Fruit fly (Drosophila melanogaster) whole organism, larva: ENCODE results near the gene mthl14.

ENCODE experiments used
- noc ChIP-seq: fragments of 200-800 bp; sonication (Bioruptor generic); optimal IDR thresholded peaks from 3 replicates; lab custom pipeline; 2019; ENCODE audit warnings: missing biosample characterization, mild to moderate bottlenecking, missing genetic modification characterization, moderate library complexity

The mthl14 gene

DNA sequence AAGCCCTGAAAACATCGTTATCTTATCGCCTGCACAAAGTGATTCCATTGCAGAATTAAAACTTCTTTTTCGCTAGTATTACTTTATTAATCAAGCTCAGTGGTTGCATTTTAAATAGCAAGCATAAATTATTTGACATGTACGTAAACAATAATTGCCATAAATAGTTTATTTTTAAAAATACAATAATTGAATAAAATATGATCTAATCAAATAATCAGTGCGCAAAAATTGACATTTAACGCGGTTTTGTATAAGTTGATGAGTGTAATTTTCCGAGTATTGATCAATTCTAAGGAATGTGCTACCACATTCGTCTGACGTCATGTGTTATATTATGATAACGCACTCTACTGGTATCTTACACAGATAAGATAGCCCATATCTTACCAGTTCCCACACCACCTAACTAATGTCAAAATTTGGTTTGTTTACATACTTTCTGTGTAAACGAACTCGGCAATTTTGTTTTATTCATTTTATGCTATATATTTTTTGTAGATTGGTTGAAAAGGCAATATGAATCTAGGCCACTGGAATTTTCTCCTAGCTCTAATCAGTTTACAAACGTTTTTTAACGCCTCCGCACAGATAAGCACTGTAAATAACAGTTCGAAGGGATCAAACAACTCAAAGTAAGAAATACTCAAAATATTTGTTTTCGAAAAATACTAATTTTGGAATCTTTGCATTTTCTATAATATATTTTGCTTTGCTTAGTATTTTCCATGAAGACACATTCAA, at the start of gene mthl14:
Gene mthl14 (plus strand): TSS at position 10 of the 744 bp plus-strand sequence.
- TF ChIP-seq noc: no peak

DNA sequence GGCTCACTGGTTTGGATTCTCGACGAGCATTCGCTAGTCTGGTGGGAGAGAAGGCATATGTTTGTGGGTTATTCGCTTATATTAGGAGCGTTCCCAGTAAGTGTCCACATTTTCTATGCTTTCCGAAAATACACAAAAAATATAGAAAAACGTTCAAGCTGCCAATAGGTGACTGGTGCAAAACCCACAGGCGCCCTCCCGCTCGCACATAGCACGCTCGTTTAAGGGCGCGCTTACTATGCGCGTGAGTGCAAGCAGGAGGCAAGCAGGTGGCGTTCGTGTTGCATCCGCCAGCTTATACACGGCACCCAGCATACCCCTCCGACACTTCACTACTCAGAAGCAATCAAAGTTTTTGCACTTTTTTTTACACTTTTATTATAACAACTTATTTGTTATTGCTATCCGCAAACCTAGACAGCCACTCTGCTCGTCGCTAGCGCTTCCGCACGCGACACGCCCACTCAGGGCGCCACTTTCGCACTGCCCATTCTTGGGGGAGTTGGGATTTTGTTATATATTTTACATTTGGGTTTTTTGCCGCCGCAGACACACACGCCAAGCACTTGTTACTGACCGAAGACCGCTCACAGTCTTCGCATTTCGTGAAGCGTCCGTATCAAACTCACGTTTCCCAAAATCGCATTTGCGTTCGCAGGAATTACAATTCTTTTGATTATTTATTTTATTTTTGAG, 48.1 kb upstream of the mthl14 start:
- no peak for TF ChIP-seq noc

DNA sequence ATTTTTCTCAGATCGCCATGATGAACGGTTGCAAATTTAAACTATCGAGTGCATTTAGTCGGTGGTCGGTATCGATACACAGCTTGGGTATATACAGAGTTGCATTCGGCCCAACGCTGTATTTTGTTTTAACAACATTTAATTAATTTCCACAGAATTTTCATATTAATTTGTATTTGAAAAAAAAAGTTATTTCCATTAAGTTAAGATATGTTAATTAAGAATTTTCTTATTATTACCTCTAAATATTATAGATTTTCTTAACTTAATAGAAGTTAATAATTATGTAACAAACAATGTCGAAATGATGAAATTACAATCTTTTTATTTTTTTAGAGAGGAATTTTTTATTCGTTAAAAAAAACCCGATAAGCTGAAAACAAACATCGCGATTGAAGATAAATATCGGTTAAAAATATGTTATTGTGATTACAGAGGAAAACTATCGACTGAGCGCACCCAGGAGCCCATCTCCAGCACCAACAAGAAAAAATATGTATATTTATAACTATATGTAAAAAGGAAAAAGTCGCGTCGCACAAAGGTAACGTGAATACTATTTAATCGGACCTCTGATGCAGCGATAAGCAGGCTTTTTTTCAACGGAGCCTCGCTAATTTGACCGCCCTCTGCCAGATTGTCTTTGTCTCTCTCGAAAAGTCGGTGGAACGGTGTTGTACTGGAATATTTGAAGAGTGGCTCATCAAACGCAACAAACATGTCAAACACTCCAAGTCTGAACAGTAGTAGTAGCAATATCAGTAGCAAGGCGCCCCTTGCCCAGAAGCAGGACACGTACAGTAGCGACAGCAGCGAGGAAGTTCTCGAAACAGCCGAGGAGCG, 47.3 kb upstream of the mthl14 start, which contains the start of the genes rno and mri:
Gene rno (minus strand): TSS at position 9 of the 843 bp plus-strand sequence.
Gene mri (plus strand): TSS at position 421 of the 843 bp plus-strand sequence.
- TF ChIP-seq noc: peak; percentile 65

DNA sequence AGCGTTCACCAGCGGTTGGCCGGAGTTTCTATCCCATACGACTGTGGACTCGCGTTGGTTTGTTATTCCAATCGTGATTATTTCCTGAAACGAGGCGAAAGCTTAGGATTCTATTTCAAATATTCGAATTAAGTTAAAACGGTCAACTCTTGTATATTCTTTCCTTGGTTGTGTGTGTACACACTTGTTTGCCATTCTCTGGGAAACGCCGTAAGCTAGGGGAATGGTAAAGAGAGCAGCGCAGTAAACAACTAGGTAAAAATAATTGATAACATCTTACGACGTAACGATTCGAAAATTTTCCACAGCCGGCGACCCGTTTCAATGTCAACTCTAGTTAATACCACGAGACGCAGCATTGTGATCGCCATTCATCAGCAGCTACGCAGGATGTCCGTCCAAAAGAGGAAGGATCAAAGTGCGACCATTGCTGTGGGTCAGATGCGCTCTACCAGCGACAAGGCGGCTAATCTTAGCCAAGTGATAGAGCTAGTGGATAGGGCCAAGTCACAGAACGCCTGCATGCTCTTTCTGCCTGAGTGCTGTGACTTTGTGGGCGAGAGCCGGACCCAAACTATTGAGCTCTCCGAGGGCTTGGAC, 43.7 kb upstream of the mthl14 start, which contains the start of gene NitFhit:
Gene NitFhit (plus strand): TSS at position 195 of the 600 bp plus-strand sequence.
- peak; percentile 16 for TF ChIP-seq noc

DNA sequence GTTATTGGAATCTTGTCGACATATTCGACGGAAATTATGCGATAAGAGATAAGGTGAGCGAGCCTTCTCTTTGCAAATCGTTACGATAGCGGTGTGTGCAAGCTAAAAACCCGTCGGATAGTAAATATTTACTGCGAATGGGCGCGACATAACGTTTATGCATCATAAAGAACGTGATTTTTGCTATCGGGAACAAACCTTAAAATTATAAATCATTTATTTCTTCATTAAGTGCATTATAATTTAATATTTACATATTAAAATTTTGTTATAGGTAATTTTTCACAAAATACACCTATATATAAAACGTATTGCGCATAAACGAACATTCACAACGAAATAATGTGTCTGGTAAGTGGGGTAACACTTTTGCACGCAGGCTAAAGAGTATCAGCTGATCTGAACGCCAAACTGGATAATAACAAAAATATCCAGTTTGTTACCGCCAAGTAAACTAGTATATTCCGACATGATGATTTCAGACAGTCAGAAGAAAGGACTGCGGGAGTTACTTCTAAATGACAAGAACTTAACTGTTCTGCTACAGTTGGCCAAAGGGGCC, 41.5 kb upstream of the mthl14 start, which contains the start of the genes Gk1 and CG13876:
Gene Gk1 (minus strand): TSS at position 122 of the 562 bp plus-strand sequence.
Gene CG13876 (plus strand): TSS at position 412 of the 562 bp plus-strand sequence.
- TF ChIP-seq noc: peak; percentile 98

DNA sequence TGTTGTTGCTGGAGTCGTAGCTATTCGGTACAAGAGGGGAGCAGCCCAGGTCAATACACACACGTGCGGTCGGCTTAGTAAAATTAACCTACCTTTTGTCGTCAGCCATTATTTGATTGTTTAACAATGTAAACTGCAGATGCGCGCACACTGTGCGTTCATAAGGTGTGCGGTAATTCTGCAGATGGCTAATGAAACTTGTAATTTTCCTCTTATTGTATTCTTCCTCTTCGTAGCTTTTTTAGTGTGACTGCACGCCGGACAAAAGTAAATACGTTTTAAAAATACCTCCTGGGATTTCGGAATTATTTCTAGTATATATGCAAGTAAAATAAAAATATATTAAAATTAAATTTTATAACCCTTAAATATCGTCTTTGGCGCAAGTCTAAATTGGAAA, 36.1 kb upstream of the mthl14 start, which contains the start of gene Prp4k:
Gene Prp4k (minus strand): TSS at position 258 of the 400 bp plus-strand sequence.
- no peak for TF ChIP-seq noc

DNA sequence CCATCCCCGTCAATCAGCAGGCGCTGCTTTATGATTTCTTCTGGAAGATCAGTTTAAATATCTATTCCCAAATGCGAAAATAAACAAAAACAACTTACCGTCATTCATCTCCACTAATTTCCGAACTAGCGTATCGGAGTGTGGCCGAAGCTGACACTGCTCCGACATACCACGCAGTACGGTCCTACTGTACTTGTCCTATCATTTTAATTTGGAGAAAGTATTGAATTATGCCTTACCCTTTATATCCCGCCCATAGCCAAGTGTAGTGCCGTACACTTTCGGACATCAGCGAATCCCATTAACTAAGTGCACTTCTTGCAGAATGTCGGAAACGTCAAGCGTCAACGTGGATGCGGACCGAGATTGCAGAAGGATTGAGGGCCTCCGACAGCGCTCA, 34.8 kb upstream of the mthl14 start, which contains the start of the genes thoc7 and Dis3l2:
Gene thoc7 (minus strand): TSS at position 168 of the 400 bp plus-strand sequence.
Gene Dis3l2 (plus strand): TSS at position 190 of the 400 bp plus-strand sequence.
- no peak for TF ChIP-seq noc

DNA sequence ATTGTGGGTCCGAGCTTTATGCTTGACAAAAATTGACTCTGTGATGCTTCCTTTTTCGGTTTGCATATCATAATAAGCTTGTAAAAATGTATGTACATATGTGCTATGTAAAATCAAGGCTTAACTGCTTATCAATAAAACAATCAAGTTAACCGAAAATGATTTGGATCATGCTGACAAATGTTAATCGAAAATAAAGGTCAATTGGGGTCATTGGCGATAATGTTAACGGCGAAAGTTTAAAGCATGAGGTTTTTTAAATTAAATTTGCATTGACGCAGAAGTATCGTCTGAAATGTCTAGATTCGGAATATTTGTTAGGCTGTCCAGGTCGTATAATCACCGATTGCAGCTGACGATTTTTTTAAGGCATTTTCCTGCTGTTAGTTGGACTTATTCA, 31.0 kb upstream of the mthl14 start, which contains the start of gene Kaz1-ORFB:
Gene Kaz1-ORFB (plus strand): TSS at position 301 of the 400 bp plus-strand sequence.
- TF ChIP-seq noc: no peak

DNA sequence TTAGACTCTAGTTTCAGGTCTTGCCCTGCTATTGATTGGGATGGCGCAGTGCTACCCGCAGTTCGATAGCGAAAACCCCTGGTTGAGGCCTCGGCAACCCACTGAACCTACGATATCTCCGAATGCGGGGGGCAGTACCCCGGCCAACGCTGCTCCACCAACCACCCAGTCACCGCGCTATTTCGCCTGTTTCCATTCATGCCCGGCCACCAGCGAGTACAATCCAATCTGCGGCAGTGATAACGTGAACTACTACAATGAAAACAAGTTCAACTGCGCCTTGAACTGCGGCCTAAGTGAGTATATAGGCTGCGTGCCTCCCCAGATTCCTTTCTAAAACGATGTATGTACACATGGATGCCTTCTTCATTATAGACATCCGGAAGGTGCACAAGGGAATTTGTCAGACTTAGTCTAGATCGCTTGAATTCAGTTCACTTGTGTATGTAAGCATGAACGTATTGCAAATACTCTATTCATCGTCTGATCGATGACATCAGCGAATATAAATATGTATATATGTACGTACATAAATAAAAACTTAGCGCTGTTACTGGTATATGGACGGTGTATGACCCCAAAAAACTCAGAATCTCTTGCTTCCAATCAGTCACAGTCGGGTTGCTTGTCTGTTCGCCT, 29.7 kb upstream of the mthl14 start, which contains the start of gene CG13877:
Gene CG13877 (plus strand): TSS at position 589 of the 639 bp plus-strand sequence.
- TF ChIP-seq noc: no peak

DNA sequence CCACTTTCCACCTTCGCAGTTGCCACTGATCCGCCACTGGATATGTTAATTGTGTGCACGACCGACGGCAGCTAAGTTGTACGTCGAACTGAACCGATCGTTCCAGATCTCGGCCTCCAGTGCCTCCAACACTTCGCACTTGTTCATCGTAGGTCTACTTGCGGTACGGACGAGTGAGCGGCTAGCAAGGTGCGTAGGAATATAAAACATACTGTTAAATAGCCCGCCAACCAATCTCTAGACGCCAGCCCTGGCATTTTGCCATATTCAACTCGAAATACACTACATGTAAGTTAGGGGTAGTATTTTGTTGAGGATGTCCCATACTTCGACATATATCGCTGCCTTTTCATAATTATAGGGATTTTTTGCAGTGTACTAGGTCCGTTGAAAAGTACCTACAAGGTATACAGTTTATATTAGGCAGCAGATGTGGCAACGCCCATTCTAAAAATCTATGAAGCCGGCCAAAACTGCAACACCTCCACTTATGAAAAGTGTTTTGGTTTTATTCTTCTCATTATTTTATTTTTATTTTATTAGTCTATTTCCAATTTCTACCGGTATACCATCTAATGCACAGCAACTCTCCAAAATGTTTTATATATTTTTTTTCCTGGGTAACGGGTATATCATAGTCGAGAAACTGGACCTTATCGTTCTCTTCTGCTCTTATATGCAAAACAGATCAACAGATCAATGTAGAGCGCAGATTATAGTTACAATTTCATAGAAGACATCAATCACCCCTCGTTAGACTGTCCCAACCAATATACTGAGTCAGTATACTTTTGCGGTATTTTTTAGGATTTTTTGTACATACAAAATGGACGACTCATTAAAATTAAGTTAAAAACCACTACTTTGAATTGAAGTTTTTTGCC, 24.0 kb upstream of the mthl14 start, which contains the start of the genes pyx and CG33229:
Gene pyx (minus strand): TSS at position 51 of the 884 bp plus-strand sequence.
Gene CG33229 (plus strand): TSS at position 834 of the 884 bp plus-strand sequence.
- TF ChIP-seq noc: peak; percentile 64

DNA sequence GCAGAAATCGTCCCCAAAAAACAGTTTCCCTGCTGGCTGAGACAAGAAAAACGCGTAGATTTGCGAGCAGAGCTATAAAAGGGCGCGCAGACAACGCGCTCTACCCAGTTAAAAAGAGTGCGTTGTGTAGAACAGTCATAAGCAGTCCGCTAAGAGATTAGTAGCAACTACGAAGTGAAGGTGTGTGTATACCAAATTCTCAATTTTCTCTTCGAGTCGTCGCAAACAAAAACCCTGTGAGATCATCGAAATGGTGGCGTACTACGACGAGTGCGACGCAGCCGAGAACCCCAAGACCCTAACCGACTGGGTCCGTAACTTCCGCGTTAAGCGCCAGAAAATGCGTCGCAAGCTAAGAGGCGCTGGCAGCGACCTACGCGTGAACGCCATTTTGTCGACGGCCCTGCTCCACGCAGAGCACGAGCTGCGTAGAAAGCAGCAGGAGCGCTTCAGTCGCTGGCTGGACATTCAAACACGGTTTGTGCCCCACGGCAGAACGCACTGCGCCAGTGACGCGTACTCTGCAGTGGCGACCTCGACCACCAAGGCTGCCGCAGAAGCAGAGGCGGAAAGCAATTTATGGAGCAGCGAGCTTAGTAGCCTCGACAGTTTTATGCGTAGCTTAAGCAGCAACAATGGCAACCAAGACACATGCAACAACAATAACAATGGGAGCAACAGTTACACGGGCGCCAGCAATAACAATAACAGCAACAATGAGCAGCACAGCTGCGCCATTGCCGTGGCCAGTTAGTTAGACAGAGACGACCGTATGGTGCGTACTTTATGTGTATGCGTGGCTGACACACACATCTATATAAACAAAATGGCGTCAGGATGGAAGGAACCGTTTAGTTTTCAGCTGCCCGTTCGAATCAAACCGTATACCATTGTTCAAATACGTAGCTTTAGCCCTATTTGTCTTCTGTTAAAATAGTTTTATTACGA, 23.0 kb upstream of the mthl14 start:
- TF ChIP-seq noc: no peak

DNA sequence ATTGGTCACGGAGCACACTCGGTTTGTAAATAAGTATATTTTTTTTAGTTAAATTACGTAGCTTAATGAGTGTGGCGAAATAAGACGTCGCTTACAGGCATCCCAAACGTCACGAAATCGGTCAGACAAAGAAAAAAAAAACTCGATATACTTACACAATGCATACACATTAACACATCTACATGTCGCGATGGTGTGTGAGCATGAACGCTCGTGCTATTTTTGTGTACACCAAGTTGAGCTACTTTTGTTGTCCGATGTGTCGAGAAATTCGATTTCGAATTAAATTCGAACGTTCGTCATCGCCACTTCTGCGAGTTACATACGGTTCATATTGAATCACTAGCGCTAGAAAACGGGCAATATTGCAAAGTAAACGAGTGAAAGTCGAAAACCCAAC, 22.2 kb upstream of the mthl14 start:
- no peak for TF ChIP-seq noc
